Fruit fly (Drosophila melanogaster) whole organism: ENCODE measurements around the gene CG13721.

Experiments used
- CG8478 ChIP-seq: fragments of >200 bp; optimal IDR thresholded peaks from 2 replicates; lab custom pipeline; 2018; ENCODE audit warnings: inconsistent platforms
- Dll ChIP-seq: fragments of >200 bp; optimal IDR thresholded peaks from 2 replicates; lab custom pipeline; 2017
- EcR ChIP-seq, 2 experiments: fragments of >200 bp; optimal IDR thresholded peaks; 2 replicates each; lab custom pipeline; 2017; ENCODE audit warnings: missing biosample characterization in 2 of 2, missing genetic modification characterization in 2 of 2, missing genetic modification reagents in 2 of 2
- pan ChIP-seq: fragments of >200 bp; optimal IDR thresholded peaks from 2 replicates; lab custom pipeline; 2017
- psq ChIP-seq: fragments of >200 bp; optimal IDR thresholded peaks from 2 replicates; lab custom pipeline; 2017
- usp ChIP-seq: fragments of >200 bp; optimal IDR thresholded peaks from 2 replicates; lab custom pipeline; 2017; ENCODE audit warnings: missing biosample characterization, missing genetic modification characterization, mixed read lengths

CG13721 gene

DNA sequence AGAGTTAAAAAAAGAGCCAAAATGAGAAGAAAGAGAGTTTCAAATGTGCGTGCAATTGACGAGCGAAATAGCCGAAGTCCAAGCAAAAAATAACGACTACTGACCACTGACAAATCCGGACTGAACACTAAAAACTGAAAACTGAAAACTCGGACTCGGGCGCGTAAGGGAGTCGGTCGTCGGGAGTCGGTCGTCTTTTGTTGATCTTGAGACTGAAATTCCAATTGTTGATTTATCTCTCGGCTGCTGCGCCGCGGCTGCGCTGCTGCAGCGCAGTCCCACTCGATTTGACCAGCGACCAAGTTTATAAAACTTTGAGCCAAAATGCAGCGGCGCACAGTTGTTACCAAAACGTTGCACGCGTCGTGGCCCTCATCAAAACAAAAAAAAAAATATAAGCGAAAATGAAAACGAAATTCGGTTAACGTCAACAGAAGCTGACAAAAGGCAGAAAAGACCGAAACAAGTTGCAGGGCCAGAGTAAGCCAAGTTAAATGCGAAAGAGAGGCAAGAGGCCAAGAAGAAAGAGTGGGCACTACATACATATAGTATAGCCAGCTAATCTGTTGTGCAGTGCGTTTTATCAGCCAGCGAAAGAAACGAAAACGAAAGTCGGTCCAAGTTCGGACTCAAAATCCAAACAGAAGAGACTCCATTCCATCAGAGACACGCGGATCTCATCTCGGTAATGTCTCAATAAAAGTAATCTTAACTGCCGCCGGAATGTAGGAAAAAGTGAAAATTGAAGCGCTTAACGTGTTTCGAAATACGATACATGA, 35.5 kb upstream of the CG13721 start, which contains the start of gene CG11353:
Gene CG11353 (plus strand): TSS at position 330 of the 779 bp plus-strand sequence.
- TF ChIP-seq psq (no peak), CG8478 (no peak)

- no peak for TF ChIP-seq Dll (lab: Kevin White, UChicago)
- TF ChIP-seq pan (lab: Kevin White, UChicago): no peak
- no peak for TF ChIP-seq EcR (GFP tag; optimal IDR thresholded peaks at IDR 0.05; lab: Kevin White, UChicago)
- no peak for TF ChIP-seq usp (GFP tag; lab: Kevin White, UChicago)
- no peak for TF ChIP-seq CG8478
- TF ChIP-seq psq: no peak
These were observed 34.4 kb upstream of the CG13721 start, which contains the start of gene Tie for dm6 chr3L:4531941-4532478. TSS of gene Tie (minus strand) at chr3L:4532145.

- no peak for TF ChIP-seq Dll (lab: Kevin White, UChicago)
- no peak for TF ChIP-seq pan (lab: Kevin White, UChicago)
- TF ChIP-seq psq: no peak
- TF ChIP-seq usp (GFP tag; lab: Kevin White, UChicago): no peak
- TF ChIP-seq EcR (GFP tag; optimal IDR thresholded peaks at IDR 0.05; lab: Kevin White, UChicago): no peak
- TF ChIP-seq CG8478: no peak
These were observed 24.2 kb upstream of the CG13721 start for dm6 chr3L:4521809-4522208.

DNA sequence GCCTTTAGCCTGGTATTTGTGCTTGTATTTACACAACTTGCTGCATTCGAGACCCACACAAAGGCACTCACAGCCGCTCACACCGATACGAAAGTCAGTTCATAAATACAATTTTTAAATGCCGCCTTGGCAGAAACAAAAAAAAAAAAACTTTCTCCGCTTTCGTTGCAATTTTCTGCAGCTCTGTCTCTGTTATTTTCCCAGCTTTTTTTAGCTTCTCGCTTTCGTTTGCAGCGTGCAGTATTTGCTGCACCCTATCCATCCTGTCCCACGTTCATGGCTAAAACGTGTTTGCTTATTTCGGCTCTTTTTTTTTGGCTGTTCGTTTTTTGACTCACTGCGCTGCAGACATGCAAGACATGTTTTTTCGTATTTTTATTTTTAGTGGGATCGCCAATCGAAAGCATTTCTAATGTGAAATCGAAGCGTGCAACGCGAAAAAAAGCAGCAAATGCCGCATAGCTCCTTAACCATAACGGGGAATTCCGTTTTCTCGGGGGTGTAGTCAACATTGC, 21.9 kb upstream of the CG13721 start:
- no peak for TF ChIP-seq psq
- TF ChIP-seq pan (lab: Kevin White, UChicago): no peak
- no peak for TF ChIP-seq CG8478
- no peak for TF ChIP-seq usp (GFP tag; lab: Kevin White, UChicago)
- no peak for TF ChIP-seq Dll (lab: Kevin White, UChicago)
- no peak for TF ChIP-seq EcR (GFP tag; optimal IDR thresholded peaks at IDR 0.05; lab: Kevin White, UChicago)

dm6 chr3L:4516378-4516777, 18.8 kb upstream of the CG13721 start:
- TF ChIP-seq CG8478: no peak
- TF ChIP-seq Dll (lab: Kevin White, UChicago): no peak
- TF ChIP-seq EcR (GFP tag; optimal IDR thresholded peaks at IDR 0.05; lab: Kevin White, UChicago): no peak
- TF ChIP-seq pan (lab: Kevin White, UChicago): no peak
- no peak for TF ChIP-seq psq
- no peak for TF ChIP-seq usp (GFP tag; lab: Kevin White, UChicago)

dm6 chr3L:4510317-4510716, 12.7 kb upstream of the CG13721 start:
- TF ChIP-seq EcR (GFP tag; optimal IDR thresholded peaks at IDR 0.05; lab: Kevin White, UChicago) (no peak), CG8478 (no peak), usp (GFP tag; lab: Kevin White, UChicago) (no peak), psq (no peak), pan (lab: Kevin White, UChicago) (no peak), Dll (lab: Kevin White, UChicago) (no peak)

- no peak for TF ChIP-seq EcR (GFP tag; optimal IDR thresholded peaks at IDR 0.05; lab: Kevin White, UChicago)
- TF ChIP-seq psq: no peak
- no peak for TF ChIP-seq Dll (lab: Kevin White, UChicago)
- no peak for TF ChIP-seq usp (GFP tag; lab: Kevin White, UChicago)
- TF ChIP-seq CG8478: no peak
- TF ChIP-seq pan (lab: Kevin White, UChicago): no peak
These were observed 11.4 kb upstream of the CG13721 start for dm6 chr3L:4508926-4509457.

- peak in 1 of 2 experiments; percentile 50 for TF ChIP-seq EcR (GFP tag; optimal IDR thresholded peaks at IDR 0.05; lab: Kevin White, UChicago)
- no peak for TF ChIP-seq CG8478
These were observed 10.7 kb upstream of the CG13721 start, which contains the start of gene NT1 for dm6 chr3L:4508307-4508706. TSS of gene NT1 (minus strand) at chr3L:4508433.

dm6 chr3L:4507846-4508245, 10.3 kb upstream of the CG13721 start:
- no peak for TF ChIP-seq EcR (GFP tag; optimal IDR thresholded peaks at IDR 0.05; lab: Kevin White, UChicago)
- no peak for TF ChIP-seq CG8478
- TF ChIP-seq usp (GFP tag; lab: Kevin White, UChicago): no peak
- no peak for TF ChIP-seq psq
- TF ChIP-seq Dll (lab: Kevin White, UChicago): no peak
- TF ChIP-seq pan (lab: Kevin White, UChicago): no peak

DNA sequence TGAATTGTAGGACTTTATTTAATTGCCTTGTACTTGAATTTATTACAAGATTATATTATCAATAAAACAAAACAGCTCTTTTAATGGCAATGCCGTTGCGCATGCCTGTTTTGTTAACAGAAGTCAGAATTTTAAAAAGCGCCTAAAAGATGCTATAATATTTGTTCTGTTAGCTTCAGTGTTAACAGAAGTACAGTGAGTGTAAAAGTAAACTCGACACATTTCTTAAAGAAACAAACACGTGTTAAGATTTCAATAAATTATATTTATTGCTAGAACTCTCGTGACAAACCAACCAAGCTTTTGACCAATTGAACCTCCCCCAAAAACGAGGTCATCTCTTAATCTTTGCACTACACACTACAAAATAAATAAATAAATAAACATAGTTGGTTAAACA, 3.8 kb upstream of the CG13721 start:
- TF ChIP-seq CG8478 (no peak), Dll (lab: Kevin White, UChicago) (no peak), EcR (GFP tag; optimal IDR thresholded peaks at IDR 0.05; lab: Kevin White, UChicago) (no peak), pan (lab: Kevin White, UChicago) (no peak), psq (no peak), usp (GFP tag; lab: Kevin White, UChicago) (no peak)

dm6 chr3L:4500400-4500799, 2.8 kb upstream of the CG13721 start, which contains the start of gene CG13720:
TSS of gene CG13720 (minus strand) at chr3L:4500500.
- no peak for TF ChIP-seq pan (lab: Kevin White, UChicago)
- TF ChIP-seq psq: no peak
- TF ChIP-seq CG8478: no peak
- TF ChIP-seq usp (GFP tag; lab: Kevin White, UChicago): no peak
- TF ChIP-seq EcR (GFP tag; optimal IDR thresholded peaks at IDR 0.05; lab: Kevin White, UChicago): no peak
- TF ChIP-seq Dll (lab: Kevin White, UChicago): no peak

- TF ChIP-seq pan (lab: Kevin White, UChicago) (no peak), Dll (lab: Kevin White, UChicago) (no peak), usp (GFP tag; lab: Kevin White, UChicago) (no peak), EcR (GFP tag; optimal IDR thresholded peaks at IDR 0.05; lab: Kevin White, UChicago) (peak in 1 of 2 experiments; percentile 66), psq (no peak)
These were observed 3.0 kb downstream of the CG13721 start for dm6 chr3L:4494603-4495002.
